Fruit fly (Drosophila melanogaster) Kc167 (cell line): ENCODE data around the gene Tango4.

Source experiments
- Myc ChIP-seq: fragments of >200 bp; optimal IDR thresholded peaks from 2 replicates; lab custom pipeline; 2017; ENCODE audit warnings: missing external identifiers
- h ChIP-seq: fragments of >200 bp; optimal IDR thresholded peaks from 3 replicates; lab custom pipeline; 2018; ENCODE audit warnings: missing external identifiers
- insv ChIP-seq: fragments of >200 bp; optimal IDR thresholded peaks from 3 replicates; lab custom pipeline; 2018; ENCODE audit warnings: missing external identifiers
- psq ChIP-seq: fragments of >200 bp; optimal IDR thresholded peaks from 2 replicates; lab custom pipeline; 2017; ENCODE audit warnings: missing external identifiers
- ttk ChIP-seq: sonication (Bioruptor generic); optimal IDR thresholded peaks from 2 replicates; lab custom pipeline; 2017; ENCODE audit warnings: missing external identifiers

dm6 chrX:12035207-12035606 lies 14.3 kb downstream of the Tango4 start:
- TF ChIP-seq psq (lab: Kevin White, UChicago), result no peak
- TF ChIP-seq h (lab: Kevin White, UChicago), result no peak
- no peak for TF ChIP-seq Myc (lab: Kevin White, UChicago)
- TF ChIP-seq insv (lab: Kevin White, UChicago), result no peak
- TF ChIP-seq ttk, result no peak
